Fruit fly (Drosophila melanogaster) whole organism, adult: ENCODE measurements around the gene clumsy.

Experiments
- CG11617 ChIP-seq: fragments of 200-800 bp; sonication (Bioruptor generic); optimal IDR thresholded peaks from 2 replicates; lab custom pipeline; 2017; ENCODE audit warnings: mild to moderate bottlenecking, missing biosample characterization, missing genetic modification reagents, missing genetic modification characterization
- CG12768 ChIP-seq: fragments of 200-800 bp; sonication (Bioruptor generic); optimal IDR thresholded peaks from 2 replicates; lab custom pipeline; 2017; ENCODE audit warnings: missing biosample characterization, missing genetic modification characterization, mild to moderate bottlenecking, moderate library complexity, missing genetic modification reagents
- CG14711 ChIP-seq: fragments of 200-800 bp; sonication (Bioruptor generic); optimal IDR thresholded peaks from 2 replicates; lab custom pipeline; 2018; ENCODE audit warnings: missing biosample characterization, mild to moderate bottlenecking, missing genetic modification characterization, moderate library complexity
- CG1620 ChIP-seq: fragments of 200-800 bp; sonication (Bioruptor generic); optimal IDR thresholded peaks from 2 replicates; lab custom pipeline; 2016; ENCODE audit warnings: missing biosample characterization, missing genetic modification characterization
- CG33017 ChIP-seq: fragments of 200-800 bp; sonication (Bioruptor generic); optimal IDR thresholded peaks from 2 replicates; lab custom pipeline; 2018; ENCODE audit warnings: missing biosample characterization, mild to moderate bottlenecking, missing genetic modification characterization, moderate library complexity
- CG5204 ChIP-seq: fragments of 200-800 bp; sonication (Bioruptor generic); optimal IDR thresholded peaks from 2 replicates; lab custom pipeline; 2016; ENCODE audit warnings: missing biosample characterization, missing genetic modification characterization
- CG7045 ChIP-seq: fragments of 200-800 bp; sonication (Bioruptor generic); optimal IDR thresholded peaks from 2 replicates; lab custom pipeline; 2017; ENCODE audit warnings: missing biosample characterization, mild to moderate bottlenecking, missing genetic modification characterization
- CG7101 ChIP-seq: fragments of 200-800 bp; sonication (Bioruptor generic); optimal IDR thresholded peaks from 2 replicates; lab custom pipeline; 2018; ENCODE audit warnings: missing biosample characterization, mild to moderate bottlenecking, missing genetic modification characterization, moderate library complexity
- Clk ChIP-seq: fragments of 200-800 bp; sonication (Bioruptor generic); optimal IDR thresholded peaks from 2 replicates; lab custom pipeline; 2017; ENCODE audit warnings: missing biosample characterization, missing genetic modification characterization
- Crg-1 ChIP-seq: fragments of 200-800 bp; sonication (Bioruptor generic); optimal IDR thresholded peaks from 2 replicates; lab custom pipeline; 2016; ENCODE audit warnings: missing biosample characterization, missing genetic modification characterization
- Hr96 ChIP-seq: fragments of 200-800 bp; sonication (Bioruptor generic); optimal IDR thresholded peaks from 2 replicates; lab custom pipeline; 2016; ENCODE audit warnings: missing biosample characterization, missing genetic modification characterization
- Mnt ChIP-seq: fragments of 200-800 bp; sonication (Bioruptor generic); optimal IDR thresholded peaks from 2 replicates; lab custom pipeline; 2016; ENCODE audit warnings: missing biosample characterization, mild to moderate bottlenecking, missing genetic modification characterization
- bab1 ChIP-seq: fragments of 200-800 bp; sonication (Bioruptor generic); optimal IDR thresholded peaks from 3 replicates; lab custom pipeline; 2019; ENCODE audit warnings: missing biosample characterization, mild to moderate bottlenecking, missing genetic modification characterization, moderate library complexity
- cic ChIP-seq: fragments of 200-800 bp; sonication (Bioruptor generic); optimal IDR thresholded peaks from 2 replicates; lab custom pipeline; 2017; ENCODE audit warnings: missing biosample characterization, mild to moderate bottlenecking, missing genetic modification characterization, moderate library complexity
- cnc ChIP-seq, 2 experiments: fragments of >200 bp; optimal IDR thresholded peaks; 2 replicates each; lab custom pipeline; 2017
- kay ChIP-seq: fragments of 200-800 bp; sonication (Bioruptor generic); peaks from one replicate; lab custom pipeline; 2016; ENCODE audit warnings: missing biosample characterization, missing genetic modification characterization, borderline replicate concordance
- ovo ChIP-seq: fragments of 200-800 bp; sonication (Bioruptor generic); optimal IDR thresholded peaks from 2 replicates; lab custom pipeline; 2016; ENCODE audit warnings: missing biosample characterization, missing genetic modification characterization
- pad ChIP-seq: fragments of 200-800 bp; sonication (Bioruptor generic); optimal IDR thresholded peaks from 3 replicates; lab custom pipeline; 2017; ENCODE audit warnings: missing biosample characterization, missing genetic modification characterization, mild to moderate bottlenecking, moderate library complexity, missing genetic modification reagents
- tj ChIP-seq: fragments of 200-800 bp; sonication (Bioruptor generic); optimal IDR thresholded peaks from 3 replicates; lab custom pipeline; 2017; ENCODE audit warnings: missing biosample characterization, mild to moderate bottlenecking, missing genetic modification characterization, moderate library complexity
- toe ChIP-seq: fragments of 200-800 bp; sonication (Bioruptor generic); optimal IDR thresholded peaks from 2 replicates; lab custom pipeline; 2016; ENCODE audit warnings: missing biosample characterization, missing genetic modification characterization

The clumsy gene

DNA sequence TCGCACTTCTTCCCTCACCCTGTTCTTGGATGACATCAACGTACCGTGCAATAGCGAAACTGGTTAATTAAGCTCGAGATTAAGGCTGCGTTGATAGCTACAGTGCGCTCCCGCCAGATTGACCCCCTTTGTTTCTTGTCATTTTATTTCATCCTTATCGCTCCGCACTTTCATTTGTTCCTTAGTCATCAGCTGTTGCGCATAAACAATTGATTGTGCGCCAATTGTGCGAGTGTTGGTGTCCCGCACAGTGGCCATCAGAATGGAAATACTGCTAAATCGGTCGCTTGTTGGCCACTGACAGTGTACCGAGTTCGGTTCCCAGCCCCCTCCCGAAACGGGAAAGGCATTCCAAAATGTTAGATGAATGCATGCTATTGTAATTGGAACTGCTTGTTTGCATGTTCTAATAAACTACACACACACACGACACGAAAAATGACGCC is 13.4 kb downstream of the clumsy start:
- TF ChIP-seq CG1620 = no peak
- TF ChIP-seq CG7101 (tag; lab: Kevin White, UChicago) = no peak
- no peak for TF ChIP-seq Mnt (GFP tag; lab: Kevin White, UChicago)
- TF ChIP-seq tj (GFP tag; lab: Kevin White, UChicago) = peak; percentile 55
- TF ChIP-seq bab1 (GFP tag; lab: Kevin White, UChicago) = peak; percentile 30
- TF ChIP-seq CG7045 (GFP tag; lab: Kevin White, UChicago) = peak; percentile 9
- TF ChIP-seq cic (GFP tag; lab: Kevin White, UChicago) = peak; percentile 20
- no peak for TF ChIP-seq CG5204 (GFP tag; lab: Kevin White, UChicago)
- TF ChIP-seq ovo (GFP tag; lab: Kevin White, UChicago) = peak; percentile 25
- no peak for TF ChIP-seq cnc (optimal IDR thresholded peaks at IDR 0.05; lab: Kevin White, UChicago)
- no peak for TF ChIP-seq toe (GFP tag; lab: Kevin White, UChicago)
- TF ChIP-seq CG12768 (GFP tag; lab: Kevin White, UChicago) = peak; percentile 47
- no peak for TF ChIP-seq Clk (GFP tag; lab: Kevin White, UChicago)
- peak; percentile 30 for TF ChIP-seq kay (GFP tag; lab: Kevin White, UChicago)
- no peak for TF ChIP-seq CG33017 (tag; lab: Kevin White, UChicago)
- TF ChIP-seq CG14711 (tag; lab: Kevin White, UChicago) = no peak

DNA sequence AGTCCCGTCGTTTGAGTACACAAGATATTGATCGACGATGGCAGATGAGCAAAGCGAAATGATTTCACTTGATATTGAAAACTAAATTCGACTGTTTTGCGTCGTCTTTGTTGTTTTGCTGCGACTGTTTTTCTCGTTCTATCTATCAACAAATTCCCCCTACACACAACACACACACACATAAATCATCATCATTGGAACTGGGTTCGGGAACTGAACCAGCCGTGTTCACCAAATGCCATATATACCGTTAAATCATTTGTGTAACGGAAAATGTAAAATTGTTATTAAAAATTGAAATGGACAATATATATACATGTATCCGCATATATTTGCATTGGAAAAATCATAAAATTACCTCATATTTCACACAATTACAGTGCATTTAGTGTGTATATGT is 14.1 kb downstream of the clumsy start, which contains the start of gene Atg18b:
TSS of gene Atg18b (minus strand) at position 177 of the 400 bp plus-strand sequence.
- TF ChIP-seq pad (GFP tag; lab: Kevin White, UChicago) (peak; percentile 53), ovo (GFP tag; lab: Kevin White, UChicago) (peak; percentile 84), CG7101 (tag; lab: Kevin White, UChicago) (no peak)

DNA sequence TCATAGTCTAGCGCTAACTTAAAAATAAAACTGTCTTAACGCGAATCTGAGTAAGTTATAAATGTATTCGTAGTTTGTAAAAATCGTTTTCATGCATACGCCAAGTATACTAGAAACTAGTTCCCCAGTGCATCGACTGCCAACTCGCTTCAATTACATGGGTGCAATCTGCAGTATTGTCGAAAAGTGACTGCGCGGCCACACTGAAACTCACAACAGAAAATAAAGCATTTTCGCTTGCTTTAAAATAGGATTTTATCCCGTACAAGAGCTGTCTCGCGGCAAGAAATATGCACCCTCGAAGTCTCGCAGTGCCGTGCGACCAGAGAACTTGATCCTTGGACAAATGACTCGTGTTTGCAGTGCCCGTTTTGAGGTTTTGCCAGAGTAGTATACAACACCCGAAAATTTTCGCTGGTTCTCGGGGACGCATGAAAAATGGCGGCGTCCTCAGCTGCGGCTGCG is 14.9 kb downstream of the clumsy start, which contains the start of gene CG8677:
TSS of gene CG8677 (plus strand) at position 199 of the 465 bp plus-strand sequence.
- TF ChIP-seq Clk (GFP tag; lab: Kevin White, UChicago) (no peak), CG11617 (GFP tag; lab: Kevin White, UChicago) (no peak), ovo (GFP tag; lab: Kevin White, UChicago) (no peak), pad (GFP tag; lab: Kevin White, UChicago) (no peak), CG33017 (tag; lab: Kevin White, UChicago) (no peak), bab1 (GFP tag; lab: Kevin White, UChicago) (peak; percentile 23), CG7045 (GFP tag; lab: Kevin White, UChicago) (no peak), CG1620 (peak; percentile 2), toe (GFP tag; lab: Kevin White, UChicago) (no peak), Hr96 (no peak), CG12768 (GFP tag; lab: Kevin White, UChicago) (no peak), cnc (optimal IDR thresholded peaks at IDR 0.05; lab: Kevin White, UChicago) (no peak), tj (GFP tag; lab: Kevin White, UChicago) (no peak), cic (GFP tag; lab: Kevin White, UChicago) (no peak), Mnt (GFP tag; lab: Kevin White, UChicago) (peak; percentile 1), CG5204 (GFP tag; lab: Kevin White, UChicago) (no peak), Crg-1 (GFP tag; lab: Kevin White, UChicago) (no peak), kay (GFP tag; lab: Kevin White, UChicago) (no peak), CG7101 (tag; lab: Kevin White, UChicago) (no peak), CG14711 (tag; lab: Kevin White, UChicago) (peak; percentile 16)

DNA sequence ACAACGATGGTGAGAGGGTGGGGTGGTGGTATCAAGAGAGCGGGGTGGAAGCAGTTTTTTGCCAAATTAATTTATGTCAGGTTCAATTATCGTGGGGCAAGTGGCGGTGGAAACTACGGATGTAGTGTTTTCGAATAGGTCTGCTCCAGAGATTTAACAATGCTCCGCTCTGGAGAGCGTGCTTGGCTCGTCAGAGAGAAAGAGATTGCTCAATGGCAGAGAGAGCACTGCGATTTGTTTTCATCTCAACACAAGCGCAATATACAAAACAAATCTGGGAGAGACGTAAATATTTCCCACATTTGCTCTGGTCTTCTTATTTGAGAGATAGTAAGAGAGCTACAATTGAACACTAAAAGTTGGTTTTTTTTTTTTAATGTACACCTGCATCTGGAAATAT is 15.5 kb downstream of the clumsy start:
- TF ChIP-seq CG7045 (GFP tag; lab: Kevin White, UChicago) (no peak), CG7101 (tag; lab: Kevin White, UChicago) (no peak), CG12768 (GFP tag; lab: Kevin White, UChicago) (no peak), kay (GFP tag; lab: Kevin White, UChicago) (no peak), pad (GFP tag; lab: Kevin White, UChicago) (no peak), CG1620 (no peak), CG14711 (tag; lab: Kevin White, UChicago) (no peak), ovo (GFP tag; lab: Kevin White, UChicago) (no peak), cnc (optimal IDR thresholded peaks at IDR 0.05; lab: Kevin White, UChicago) (no peak), tj (GFP tag; lab: Kevin White, UChicago) (no peak), CG11617 (GFP tag; lab: Kevin White, UChicago) (no peak), Hr96 (no peak), bab1 (GFP tag; lab: Kevin White, UChicago) (no peak), Mnt (GFP tag; lab: Kevin White, UChicago) (no peak), cic (GFP tag; lab: Kevin White, UChicago) (no peak), Clk (GFP tag; lab: Kevin White, UChicago) (no peak)

DNA sequence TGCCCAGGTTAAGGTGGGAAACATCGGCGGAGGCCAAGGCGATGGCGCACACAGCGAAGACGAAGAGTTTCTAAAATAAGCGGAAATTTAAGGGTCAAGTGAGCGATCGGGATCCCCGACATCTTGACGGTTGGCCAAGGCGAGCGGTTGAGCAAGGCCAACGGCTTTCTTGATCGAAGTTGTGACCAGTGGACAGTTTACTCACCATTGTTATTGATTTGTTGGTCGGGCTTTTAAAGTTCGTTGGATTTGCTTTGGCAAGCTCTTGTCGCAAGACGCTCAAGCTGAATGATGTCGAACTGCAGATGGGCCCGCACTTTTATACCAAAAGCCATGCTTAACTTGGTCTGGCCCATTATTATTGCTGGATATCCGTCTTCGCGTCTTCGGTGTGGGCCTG is 27.1 kb downstream of the clumsy start:
- TF ChIP-seq Crg-1 (GFP tag; lab: Kevin White, UChicago) = no peak
- no peak for TF ChIP-seq CG7101 (tag; lab: Kevin White, UChicago)
- TF ChIP-seq CG12768 (GFP tag; lab: Kevin White, UChicago) = no peak
- no peak for TF ChIP-seq ovo (GFP tag; lab: Kevin White, UChicago)
- TF ChIP-seq CG14711 (tag; lab: Kevin White, UChicago) = no peak
- TF ChIP-seq Clk (GFP tag; lab: Kevin White, UChicago) = no peak
- no peak for TF ChIP-seq CG33017 (tag; lab: Kevin White, UChicago)
- no peak for TF ChIP-seq cnc (optimal IDR thresholded peaks at IDR 0.05; lab: Kevin White, UChicago)
- TF ChIP-seq Mnt (GFP tag; lab: Kevin White, UChicago) = no peak
- no peak for TF ChIP-seq tj (GFP tag; lab: Kevin White, UChicago)
